Worm (Caenorhabditis elegans) whole organism, early embryonic: Measurements from ENCODE around the gene rev-3.

Experiments
- B0310.2 ChIP-seq: sonication (generic microtip); optimal IDR thresholded peaks from 2 replicates; lab custom pipeline; 2016; ENCODE audit warnings: mild to moderate bottlenecking, missing genetic modification characterization, missing compliant biosample characterization
- F13C5.2 ChIP-seq: sonication (generic microtip); optimal IDR thresholded peaks from 2 replicates; lab custom pipeline; 2017; ENCODE audit warnings: mild to moderate bottlenecking, missing genetic modification characterization, inconsistent platforms, missing compliant biosample characterization
- aly-1 ChIP-seq: sonication (generic microtip); optimal IDR thresholded peaks from 2 replicates; lab custom pipeline; 2016; ENCODE audit warnings: missing genetic modification characterization, missing compliant biosample characterization
- ama-1 ChIP-seq: fragments of 150-350 bp; optimal IDR thresholded peaks from 2 replicates; lab custom pipeline; 2014
- ceh-13 ChIP-seq: fragments of 200-800 bp; sonication (Bioruptor generic); optimal IDR thresholded peaks from 2 replicates; lab custom pipeline; 2018; ENCODE audit warnings: mild to moderate bottlenecking, missing genetic modification characterization, missing compliant biosample characterization
- ceh-36 ChIP-seq: sonication (generic microtip); optimal IDR thresholded peaks from 2 replicates; lab custom pipeline; 2016; ENCODE audit warnings: missing genetic modification characterization, inconsistent platforms, missing compliant biosample characterization
- ets-7 ChIP-seq: sonication (generic microtip); optimal IDR thresholded peaks from 2 replicates; lab custom pipeline; 2016; ENCODE audit warnings: missing genotype, missing genetic modification characterization, missing compliant biosample characterization
- flt-1 ChIP-seq: fragments of 200-800 bp; sonication (Bioruptor generic); IDR thresholded peaks from 2 replicates; pipeline ENCODE4 v1.3.6; 2022; ENCODE audit warnings: missing genetic modification characterization, missing compliant biosample characterization
- hmbx-1 ChIP-seq: sonication (generic microtip); optimal IDR thresholded peaks from 2 replicates; lab custom pipeline; 2016; ENCODE audit warnings: mild to moderate bottlenecking, missing genetic modification characterization, missing compliant biosample characterization
- hmg-4 ChIP-seq: fragments of 200-800 bp; sonication (Bioruptor generic); optimal IDR thresholded peaks from 2 replicates; lab custom pipeline; 2018; ENCODE audit warnings: mild to moderate bottlenecking, missing genetic modification characterization, missing compliant biosample characterization
- pes-1 ChIP-seq: fragments of 200-800 bp; sonication (Bioruptor generic); IDR thresholded peaks from 2 replicates; pipeline ENCODE4 v1.3.6; 2022; ENCODE audit warnings: missing genetic modification reagents, missing genetic modification characterization, missing compliant biosample characterization
- scrt-1 ChIP-seq: fragments of 200-800 bp; sonication (Bioruptor generic); IDR thresholded peaks from 2 replicates; pipeline ENCODE4 v1.3.6; 2022; ENCODE audit warnings: missing genetic modification characterization, missing compliant biosample characterization
- sea-1 ChIP-seq: fragments of 200-800 bp; sonication (Bioruptor generic); conservative IDR thresholded peaks from 2 replicates; pipeline ENCODE4 v1.3.6; 2022; ENCODE audit warnings: missing genetic modification characterization, missing compliant biosample characterization
- tbx-11 ChIP-seq: fragments of 200-800 bp; sonication (Bioruptor generic); IDR thresholded peaks from 2 replicates; pipeline ENCODE4 v1.3.6; 2022; ENCODE audit warnings: missing genetic modification characterization, missing compliant biosample characterization
- tbx-37 ChIP-seq: fragments of 200-800 bp; sonication (Bioruptor generic); conservative IDR thresholded peaks from 2 replicates; pipeline ENCODE4 v1.3.6; 2022; ENCODE audit warnings: missing genetic modification reagents, missing genetic modification characterization, missing compliant biosample characterization
- tra-4 ChIP-seq: sonication (generic microtip); optimal IDR thresholded peaks from 2 replicates; lab custom pipeline; 2017; ENCODE audit warnings: missing genetic modification characterization, missing compliant biosample characterization

rev-3 gene

ce11 chrIII:5743084-5743483 lies 47.4 kb downstream of the rev-3 start, which contains the start of gene B0244.15:
B0244.15 (plus strand) TSS chrIII:5743384.
- TF ChIP-seq B0310.2 (tag; lab: Kevin White, UChicago) (no peak), ceh-13 (GFP tag; lab: Kevin White, UChicago) (no peak), pes-1 (no peak), tbx-37 (no peak), ama-1 (lab: Kevin White, UChicago) (no peak), tra-4 (tag; lab: Kevin White, UChicago) (no peak), hmbx-1 (tag; lab: Kevin White, UChicago) (no peak), ets-7 (tag; lab: Kevin White, UChicago) (no peak), sea-1 (GFP tag; lab: Robert Waterston, UW) (no peak), aly-1 (tag; lab: Kevin White, UChicago) (no peak), tbx-11 (GFP tag; lab: Robert Waterston, UW) (no peak), flt-1 (GFP tag; lab: Robert Waterston, UW) (no peak), scrt-1 (GFP tag; lab: Robert Waterston, UW) (no peak)

DNA sequence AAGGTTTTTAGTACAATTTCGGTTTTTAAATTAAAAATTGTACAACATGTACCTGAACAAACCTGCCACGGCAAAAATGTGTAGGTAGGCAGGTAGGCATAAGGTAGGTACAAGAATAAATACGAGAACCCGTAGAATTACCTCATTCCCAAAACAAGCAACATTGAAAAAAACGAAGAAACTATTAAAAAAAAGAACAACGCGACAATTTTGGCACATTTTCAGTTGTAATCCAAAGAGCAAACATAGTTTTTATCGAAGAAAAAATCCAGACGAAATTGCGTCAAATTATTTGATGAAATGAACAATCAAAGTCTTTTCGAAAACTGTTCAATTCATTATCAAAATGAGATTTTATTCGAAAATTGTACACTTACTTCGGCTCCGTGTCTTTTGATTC lies 49.8 kb downstream of the rev-3 start, which contains the start of gene B0244.16:
Gene B0244.16 (plus strand): TSS at position 301 of the 400 bp plus-strand sequence.
- TF ChIP-seq aly-1 (tag; lab: Kevin White, UChicago) (no peak), flt-1 (GFP tag; lab: Robert Waterston, UW) (no peak), ama-1 (lab: Kevin White, UChicago) (no peak), scrt-1 (GFP tag; lab: Robert Waterston, UW) (no peak), B0310.2 (tag; lab: Kevin White, UChicago) (no peak)

ce11 chrIII:5737708-5738107 lies 52.7 kb downstream of the rev-3 start, which contains the start of gene B0244.6:
B0244.6 (plus strand) TSS chrIII:5738008.
- TF ChIP-seq B0310.2 (tag; lab: Kevin White, UChicago) (no peak), tra-4 (tag; lab: Kevin White, UChicago) (no peak), hmbx-1 (tag; lab: Kevin White, UChicago) (no peak), sea-1 (GFP tag; lab: Robert Waterston, UW) (no peak)

ce11 chrIII:5734905-5735304 lies 55.5 kb downstream of the rev-3 start, which contains the start of gene B0244.10:
B0244.10 (plus strand) TSS chrIII:5735158.
- TF ChIP-seq tbx-11 (GFP tag; lab: Robert Waterston, UW) (no peak), aly-1 (tag; lab: Kevin White, UChicago) (no peak), tra-4 (tag; lab: Kevin White, UChicago) (no peak), F13C5.2 (tag; lab: Kevin White, UChicago) (no peak), ama-1 (lab: Kevin White, UChicago) (no peak), hmg-4 (GFP tag; lab: Kevin White, UChicago) (no peak), sea-1 (GFP tag; lab: Robert Waterston, UW) (no peak), ets-7 (tag; lab: Kevin White, UChicago) (no peak), tbx-37 (no peak)

DNA sequence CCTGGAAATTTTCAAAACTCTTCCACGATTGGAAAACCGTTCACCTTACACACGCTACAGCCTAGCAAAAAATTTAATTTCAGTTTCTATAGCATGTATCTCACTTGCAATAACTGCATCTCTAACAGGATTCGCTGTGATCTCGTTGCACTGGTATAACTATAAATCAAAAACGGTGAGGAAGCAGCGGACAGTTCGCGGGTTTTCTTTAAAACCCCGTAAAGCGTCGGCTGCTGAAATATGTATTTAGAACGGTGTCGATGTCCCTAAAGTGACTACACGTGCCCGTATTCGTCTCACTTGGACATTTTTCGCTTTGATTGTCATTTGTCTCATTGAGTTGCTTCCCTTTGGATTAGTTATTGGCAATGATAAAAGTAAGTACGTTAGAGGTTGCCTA lies 56.1 kb downstream of the rev-3 start:
- TF ChIP-seq ceh-13 (GFP tag; lab: Kevin White, UChicago) (no peak), sea-1 (GFP tag; lab: Robert Waterston, UW) (no peak), pes-1 (no peak), tbx-37 (no peak)

- TF ChIP-seq ceh-36 = no peak
- TF ChIP-seq ceh-13 (GFP tag; lab: Kevin White, UChicago) = no peak
- TF ChIP-seq ets-7 (tag; lab: Kevin White, UChicago) = no peak
- TF ChIP-seq F13C5.2 (tag; lab: Kevin White, UChicago) = no peak
- no peak for TF ChIP-seq pes-1
These were observed 57.5 kb downstream of the rev-3 start, which contains the start of gene B0244.17 for ce11 chrIII:5732925-5733324. B0244.17 (plus strand) TSS chrIII:5733225.

DNA sequence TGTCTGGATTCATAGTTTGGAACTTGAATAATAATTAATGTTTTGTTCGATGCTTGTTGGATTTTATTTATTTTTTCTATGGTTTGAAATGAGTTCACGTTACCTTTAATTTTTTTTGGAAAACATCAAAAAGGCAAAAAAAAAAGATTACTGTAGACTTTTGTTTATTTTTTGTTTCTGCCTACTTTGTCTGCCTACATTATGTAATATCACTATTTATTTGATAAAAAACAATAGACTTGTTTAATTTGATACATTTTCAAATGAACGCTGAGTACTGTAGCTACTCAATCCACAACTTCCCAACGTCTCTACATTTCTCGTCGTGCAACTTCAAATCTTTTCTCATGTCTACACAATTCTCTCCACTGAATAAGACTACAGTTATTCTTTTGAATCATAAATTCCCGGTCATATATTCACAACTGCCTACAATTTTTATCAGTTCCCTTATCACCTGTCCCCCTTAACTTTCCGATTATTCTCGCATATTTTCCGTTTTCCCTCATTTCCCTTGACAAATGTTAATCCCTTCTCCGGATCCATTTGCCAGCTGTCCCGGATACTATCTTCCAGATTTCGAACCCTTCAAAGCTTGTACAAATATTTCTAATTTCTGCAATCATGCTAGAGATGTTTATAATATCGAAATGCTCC lies 59.3 kb downstream of the rev-3 start, which contains the start of the genes B0244.9 and B0244.7:
Gene B0244.9 (minus strand): TSS at position 51 of the 657 bp plus-strand sequence.
Gene B0244.7 (plus strand): TSS at position 522 of the 657 bp plus-strand sequence.
- no peak for TF ChIP-seq ama-1 (lab: Kevin White, UChicago)
- no peak for TF ChIP-seq ets-7 (tag; lab: Kevin White, UChicago)
- TF ChIP-seq ceh-13 (GFP tag; lab: Kevin White, UChicago) = no peak

- TF ChIP-seq tra-4 (tag; lab: Kevin White, UChicago) (no peak), B0310.2 (tag; lab: Kevin White, UChicago) (no peak), aly-1 (tag; lab: Kevin White, UChicago) (no peak), tbx-37 (no peak), sea-1 (GFP tag; lab: Robert Waterston, UW) (no peak), tbx-11 (GFP tag; lab: Robert Waterston, UW) (no peak), flt-1 (GFP tag; lab: Robert Waterston, UW) (no peak), ets-7 (tag; lab: Kevin White, UChicago) (no peak), scrt-1 (GFP tag; lab: Robert Waterston, UW) (no peak)
These were observed 60.4 kb downstream of the rev-3 start for ce11 chrIII:5730041-5730440.
